Worm (Caenorhabditis elegans) whole organism, L1 larva: ENCODE results near the gene gst-28.

ENCODE experiments used
- C04F5.9 ChIP-seq: sonication (generic microtip); optimal IDR thresholded peaks from 2 replicates; lab custom pipeline; 2016; ENCODE audit warnings: missing genetic modification characterization, missing compliant biosample characterization
- C16A3.4 ChIP-seq: fragments of 150-350 bp; optimal IDR thresholded peaks from 2 replicates; lab custom pipeline; 2014; ENCODE audit warnings: missing biosample characterization, missing genetic modification characterization
- Y116A8C.19 ChIP-seq: sonication (generic microtip); optimal IDR thresholded peaks from 2 replicates; lab custom pipeline; 2016; ENCODE audit warnings: missing compliant biosample characterization, missing genetic modification characterization, borderline replicate concordance
- aha-1 ChIP-seq: fragments of 150-350 bp; optimal IDR thresholded peaks from 2 replicates; lab custom pipeline; 2014; ENCODE audit warnings: missing biosample characterization, missing genetic modification characterization
- alr-1 ChIP-seq: fragments of 200-800 bp; sonication (Bioruptor generic); optimal IDR thresholded peaks from 2 replicates; lab custom pipeline; 2018; ENCODE audit warnings: borderline replicate concordance, mild to moderate bottlenecking, missing genetic modification characterization, missing compliant biosample characterization
- ama-1 ChIP-seq: fragments of 150-350 bp; optimal IDR thresholded peaks from 2 replicates; lab custom pipeline; 2014
- blmp-1 ChIP-seq: fragments of 150-350 bp; optimal IDR thresholded peaks from 2 replicates; lab custom pipeline; 2014; ENCODE audit warnings: missing biosample characterization, missing genetic modification characterization
- ceh-63 ChIP-seq: fragments of 200-800 bp; sonication (Bioruptor generic); optimal IDR thresholded peaks from 2 replicates; lab custom pipeline; 2018; ENCODE audit warnings: mild to moderate bottlenecking, missing genetic modification characterization, missing compliant biosample characterization
- ceh-8 ChIP-seq: fragments of 200-800 bp; sonication (Bioruptor generic); optimal IDR thresholded peaks from 2 replicates; lab custom pipeline; 2018; ENCODE audit warnings: mild to moderate bottlenecking, missing genetic modification characterization, moderate library complexity, missing compliant biosample characterization
- ceh-82 ChIP-seq, 3 experiments: fragments of 150-350 bp in 1 of 3; sonication (generic microtip) in 2 of 3; optimal IDR thresholded peaks; 2 replicates each; lab custom pipeline; 2014 to 2017; ENCODE audit warnings: missing biosample characterization in 3 of 3, missing genetic modification characterization in 3 of 3
- ceh-88 ChIP-seq: fragments of 200-800 bp; sonication (Bioruptor generic); IDR thresholded peaks from 2 replicates; pipeline ENCODE4 v1.3.6; 2022; ENCODE audit warnings: missing genetic modification characterization, missing compliant biosample characterization
- ces-1 ChIP-seq: fragments of 150-350 bp; optimal IDR thresholded peaks from 2 replicates; lab custom pipeline; 2014; ENCODE audit warnings: missing biosample characterization, missing genetic modification reagents, missing genetic modification characterization
- dpl-1 ChIP-seq, 3 experiments: fragments of 150-350 bp in 2 of 3; sonication (generic microtip) in 1 of 3; optimal IDR thresholded peaks; 2 replicates each; lab custom pipeline; 2014 to 2017; ENCODE audit warnings: missing biosample characterization in 3 of 3, missing genetic modification characterization in 3 of 3, missing genetic modification reagents in 3 of 3
- dsc-1 ChIP-seq: sonication (generic microtip); optimal IDR thresholded peaks from 2 replicates; lab custom pipeline; 2016; ENCODE audit warnings: mild to moderate bottlenecking, missing genetic modification characterization, missing compliant biosample characterization
- efl-1 ChIP-seq, 4 experiments: fragments of 150-350 bp; optimal IDR thresholded peaks in 3 of 4; peaks in 1 of 4; 1 replicate in 1 of 4; 2 replicates in 3 of 4; lab custom pipeline; 2014; ENCODE audit warnings: missing biosample characterization in 2 of 4, missing genetic modification characterization in 2 of 4, missing genetic modification reagents in 2 of 4
- efl-3 ChIP-seq: fragments of 200-800 bp; sonication (Bioruptor generic); optimal IDR thresholded peaks from 2 replicates; lab custom pipeline; 2018; ENCODE audit warnings: mild to moderate bottlenecking, missing genetic modification characterization, missing compliant biosample characterization
- egl-13 ChIP-seq: sonication (generic microtip); optimal IDR thresholded peaks from 2 replicates; lab custom pipeline; 2016; ENCODE audit warnings: missing genotype, missing genetic modification reagents, missing genetic modification characterization, missing compliant biosample characterization
- egl-27 ChIP-seq, 2 experiments: fragments of 150-350 bp in 1 of 2; sonication (generic microtip); optimal IDR thresholded peaks; 3 replicates each; lab custom pipeline; 2017 to 2018; ENCODE audit warnings: missing biosample characterization in 2 of 2, missing genetic modification characterization in 2 of 2, missing genetic modification reagents in 2 of 2
- elt-2 ChIP-seq: sonication (generic microtip); optimal IDR thresholded peaks from 2 replicates; lab custom pipeline; 2016; ENCODE audit warnings: missing genetic modification characterization, mild to moderate bottlenecking, inconsistent platforms, missing compliant biosample characterization, missing genetic modification reagents
- elt-3 ChIP-seq, 6 experiments: fragments of 150-350 bp in 1 of 6; sonication (generic microtip); optimal IDR thresholded peaks; 2 replicates each; lab custom pipeline; 2017 to 2018; ENCODE audit warnings: missing biosample characterization in 6 of 6, missing genetic modification characterization in 6 of 6, inconsistent platforms in 1 of 6
- fkh-8 ChIP-seq: sonication (generic microtip); optimal IDR thresholded peaks from 2 replicates; lab custom pipeline; 2016; ENCODE audit warnings: mild to moderate bottlenecking, missing genetic modification characterization, missing compliant biosample characterization
- fos-1 ChIP-seq: fragments of 150-350 bp; optimal IDR thresholded peaks from 2 replicates; lab custom pipeline; 2014; ENCODE audit warnings: missing biosample characterization, missing genetic modification characterization
- grh-1 ChIP-seq: fragments of 200-800 bp; sonication (Bioruptor generic); IDR thresholded peaks from 2 replicates; pipeline ENCODE4 v1.3.6; 2022; ENCODE audit warnings: missing genetic modification reagents, missing genetic modification characterization, missing compliant biosample characterization
- hlh-4 ChIP-seq: sonication (generic microtip); optimal IDR thresholded peaks from 2 replicates; lab custom pipeline; 2016; ENCODE audit warnings: mild to moderate bottlenecking, missing genetic modification characterization, missing compliant biosample characterization
- irx-1 ChIP-seq: sonication (generic microtip); optimal IDR thresholded peaks from 2 replicates; lab custom pipeline; 2016; ENCODE audit warnings: missing genetic modification characterization, missing compliant biosample characterization
- jun-1 ChIP-seq: fragments of 150-350 bp; optimal IDR thresholded peaks from 2 replicates; lab custom pipeline; 2014; ENCODE audit warnings: missing biosample characterization, missing genetic modification reagents, missing genetic modification characterization
- lin-13 ChIP-seq: fragments of 150-350 bp; optimal IDR thresholded peaks from 2 replicates; lab custom pipeline; 2014; ENCODE audit warnings: missing biosample characterization, missing genetic modification reagents, missing genetic modification characterization
- lin-14 ChIP-seq: fragments of 200-800 bp; sonication (Bioruptor generic); optimal IDR thresholded peaks from 2 replicates; lab custom pipeline; 2018; ENCODE audit warnings: mild to moderate bottlenecking, missing genetic modification characterization, moderate library complexity, missing compliant biosample characterization
- lin-15B ChIP-seq: fragments of 150-350 bp; sonication (generic microtip); optimal IDR thresholded peaks from 3 replicates; lab custom pipeline; 2014; ENCODE audit warnings: missing biosample characterization, missing genetic modification characterization
- lir-3 ChIP-seq: sonication (generic microtip); optimal IDR thresholded peaks from 2 replicates; lab custom pipeline; 2016; ENCODE audit warnings: mild to moderate bottlenecking, missing genetic modification characterization, moderate library complexity, missing compliant biosample characterization; ENCODE audit not compliant: poor library complexity
- lsy-2 ChIP-seq, 2 experiments: fragments of 150-350 bp; optimal IDR thresholded peaks; 2 replicates each; lab custom pipeline; 2014; ENCODE audit warnings: missing biosample characterization in 2 of 2, missing genetic modification characterization in 2 of 2
- mdl-1 ChIP-seq, 2 experiments: fragments of 150-350 bp; optimal IDR thresholded peaks; 2 replicates each; lab custom pipeline; 2014 to 2017; ENCODE audit warnings: missing biosample characterization in 2 of 2, missing genetic modification characterization in 2 of 2, inconsistent platforms in 1 of 2
- mef-2 ChIP-seq: fragments of 150-350 bp; optimal IDR thresholded peaks from 2 replicates; lab custom pipeline; 2014; ENCODE audit warnings: missing biosample characterization, missing genetic modification characterization
- nhr-11 ChIP-seq: fragments of 150-350 bp; optimal IDR thresholded peaks from 2 replicates; lab custom pipeline; 2014; ENCODE audit warnings: missing biosample characterization, missing genetic modification characterization
- nhr-19 ChIP-seq: fragments of 200-800 bp; sonication (Bioruptor generic); conservative IDR thresholded peaks from 2 replicates; pipeline ENCODE4 v1.3.6; 2022; ENCODE audit warnings: missing genetic modification characterization, missing compliant biosample characterization
- nhr-20 ChIP-seq: sonication (generic microtip); optimal IDR thresholded peaks from 2 replicates; lab custom pipeline; 2016; ENCODE audit warnings: mild to moderate bottlenecking, missing genetic modification characterization, missing compliant biosample characterization
- nhr-237 ChIP-seq: fragments of 150-350 bp; optimal IDR thresholded peaks from 2 replicates; lab custom pipeline; 2014; ENCODE audit warnings: missing biosample characterization, missing genetic modification characterization
- nhr-47 ChIP-seq: sonication (generic microtip); optimal IDR thresholded peaks from 2 replicates; lab custom pipeline; 2016; ENCODE audit warnings: mild to moderate bottlenecking, missing genetic modification characterization, moderate library complexity, missing compliant biosample characterization
- nhr-77 ChIP-seq: fragments of 150-350 bp; optimal IDR thresholded peaks from 2 replicates; lab custom pipeline; 2014; ENCODE audit warnings: missing biosample characterization, missing genetic modification characterization
- pax-3 ChIP-seq: fragments of 200-800 bp; sonication (Bioruptor generic); optimal IDR thresholded peaks from 2 replicates; lab custom pipeline; 2018; ENCODE audit warnings: mild to moderate bottlenecking, missing genetic modification characterization, moderate library complexity, missing compliant biosample characterization
- pqm-1 ChIP-seq: sonication (generic microtip); optimal IDR thresholded peaks from 3 replicates; lab custom pipeline; 2017; ENCODE audit warnings: missing biosample characterization, missing genetic modification characterization
- skn-1 ChIP-seq: fragments of 150-350 bp; optimal IDR thresholded peaks from 2 replicates; lab custom pipeline; 2014; ENCODE audit warnings: missing biosample characterization, missing genetic modification characterization
- snpc-4 ChIP-seq: fragments of 150-350 bp; optimal IDR thresholded peaks from 2 replicates; lab custom pipeline; 2014; ENCODE audit warnings: missing biosample characterization, missing genetic modification characterization
- snu-23 ChIP-seq: sonication (generic microtip); optimal IDR thresholded peaks from 2 replicates; lab custom pipeline; 2016; ENCODE audit warnings: missing genetic modification characterization, missing compliant biosample characterization
- sup-37 ChIP-seq: fragments of 200-800 bp; sonication (Bioruptor generic); optimal IDR thresholded peaks from 2 replicates; lab custom pipeline; 2018; ENCODE audit warnings: mild to moderate bottlenecking, missing genetic modification characterization, missing compliant biosample characterization
- swsn-7 ChIP-seq: sonication (generic microtip); optimal IDR thresholded peaks from 2 replicates; lab custom pipeline; 2016; ENCODE audit warnings: missing genetic modification characterization, missing compliant biosample characterization
- tbx-2 ChIP-seq: sonication (generic microtip); optimal IDR thresholded peaks from 2 replicates; lab custom pipeline; 2016; ENCODE audit warnings: missing genetic modification characterization, missing compliant biosample characterization
- tlp-1 ChIP-seq: fragments of 150-350 bp; optimal IDR thresholded peaks from 2 replicates; lab custom pipeline; 2014; ENCODE audit warnings: missing biosample characterization, missing genetic modification characterization
- unc-30 ChIP-seq: sonication (generic microtip); optimal IDR thresholded peaks from 2 replicates; lab custom pipeline; 2017; ENCODE audit warnings: missing biosample characterization, missing genetic modification characterization
- unc-86 ChIP-seq: sonication (generic microtip); optimal IDR thresholded peaks from 2 replicates; lab custom pipeline; 2016; ENCODE audit warnings: missing genetic modification characterization, missing compliant biosample characterization
- vab-15 ChIP-seq: sonication (generic microtip); optimal IDR thresholded peaks from 2 replicates; lab custom pipeline; 2017; ENCODE audit warnings: missing genotype, mild to moderate bottlenecking, missing genetic modification characterization, missing compliant biosample characterization
- zip-4 ChIP-seq: fragments of 200-800 bp; sonication (Bioruptor generic); optimal IDR thresholded peaks from 2 replicates; lab custom pipeline; 2018; ENCODE audit warnings: mild to moderate bottlenecking, missing genetic modification characterization, moderate library complexity, missing compliant biosample characterization
- ztf-11 ChIP-seq, 2 experiments: sonication (generic microtip); optimal IDR thresholded peaks; 2 replicates each; lab custom pipeline; 2016 to 2017; ENCODE audit warnings: missing genetic modification characterization in 2 of 2, missing biosample characterization in 1 of 2, missing compliant biosample characterization in 1 of 2

Gene gst-28

ce11 chrII:15209309-15209708 lies 41.9 kb upstream of the gst-28 start:
- TF ChIP-seq sup-37 (GFP tag; lab: Kevin White, UChicago) (no peak), fkh-8 (tag; lab: Kevin White, UChicago) (peak; percentile 15), blmp-1 (tag; lab: Kevin White, UChicago) (peak; percentile 73), nhr-237 (tag; lab: Kevin White, UChicago) (no peak), dpl-1 (GFP tag; optimal IDR thresholded peaks at IDR 0.05; lab: Kevin White, UChicago) (no peak), Y116A8C.19 (tag; lab: Kevin White, UChicago) (no peak), C16A3.4 (tag; lab: Kevin White, UChicago) (no peak), zip-4 (GFP tag; lab: Kevin White, UChicago) (no peak), ceh-63 (GFP tag; lab: Kevin White, UChicago) (no peak), ama-1 (no peak), pqm-1 (tag; lab: Kevin White, UChicago) (no peak), lir-3 (tag; lab: Kevin White, UChicago) (no peak), egl-13 (tag; lab: Kevin White, UChicago) (no peak), ceh-8 (GFP tag; lab: Kevin White, UChicago) (no peak), nhr-20 (tag; lab: Kevin White, UChicago) (peak; percentile 30), hlh-4 (tag; lab: Kevin White, UChicago) (no peak), ztf-11 (tag; optimal IDR thresholded peaks at IDR 0.05; lab: Kevin White, UChicago) (no peak), aha-1 (tag; lab: Kevin White, UChicago) (no peak), grh-1 (GFP tag; lab: Robert Waterston, UW) (peak; percentile 71), ceh-82 (tag; optimal IDR thresholded peaks at IDR 0.05; lab: Kevin White, UChicago) (no peak), ces-1 (no peak), tlp-1 (tag; lab: Kevin White, UChicago) (no peak), unc-86 (tag; lab: Kevin White, UChicago) (no peak), mdl-1 (tag; optimal IDR thresholded peaks at IDR 0.05; lab: Kevin White, UChicago) (no peak), irx-1 (tag; lab: Kevin White, UChicago) (no peak), snu-23 (GFP tag; lab: Kevin White, UChicago) (peak; percentile 10), C04F5.9 (no peak), efl-3 (no peak), snpc-4 (tag; lab: Kevin White, UChicago) (no peak), lsy-2 (tag; optimal IDR thresholded peaks at IDR 0.05; lab: Kevin White, UChicago) (peak in 1 of 2 experiments; percentile 22), nhr-11 (tag; lab: Kevin White, UChicago) (no peak), mef-2 (no peak), ceh-88 (GFP tag; lab: Robert Waterston, UW) (no peak), vab-15 (tag; lab: Kevin White, UChicago) (no peak), unc-30 (tag; lab: Kevin White, UChicago) (no peak), lin-15B (tag; lab: Kevin White, UChicago) (no peak), nhr-77 (tag; lab: Kevin White, UChicago) (no peak), nhr-47 (peak; percentile 11), skn-1 (tag; lab: Kevin White, UChicago) (no peak), pax-3 (tag; lab: Kevin White, UChicago) (no peak), egl-27 (tag; optimal IDR thresholded peaks at IDR 0.05; lab: Kevin White, UChicago) (no peak), efl-1 (optimal IDR thresholded peaks at IDR 0.05; lab: Kevin White, UChicago) (no peak), efl-1 (GFP tag; optimal IDR thresholded peaks at IDR 0.05 in 1 of 2; lab: Kevin White, UChicago) (peak in 1 of 2 experiments; percentile 50), elt-2 (tag; lab: Kevin White, UChicago) (no peak), alr-1 (tag; lab: Kevin White, UChicago) (no peak), tbx-2 (no peak), lin-14 (GFP tag; lab: Kevin White, UChicago) (peak; percentile 50), elt-3 (tag; optimal IDR thresholded peaks at IDR 0.05; lab: Kevin White, UChicago) (no peak), jun-1 (tag; lab: Kevin White, UChicago) (no peak), lin-13 (no peak), nhr-19 (no peak), fos-1 (tag; lab: Kevin White, UChicago) (no peak), dsc-1 (tag; lab: Kevin White, UChicago) (no peak), swsn-7 (tag; lab: Kevin White, UChicago) (no peak)
